Worm (Caenorhabditis elegans) whole organism, late embryonic: Measurements from ENCODE around the gene vha-17.
A peak's percentile ranks its signal among the peaks of the same experiment; 100 is the strongest.
"Not testable (repeated sequence)": the region's sequence is repeated elsewhere in the genome, so short reads cannot be mapped to it uniquely, and the experiment has no call there.

ENCODE experiments used
- K02D7.2 ChIP-seq: sonication (generic microtip); optimal IDR thresholded peaks from 2 replicates; lab custom pipeline; 2017; ENCODE audit warnings: mild to moderate bottlenecking, missing genetic modification characterization, missing compliant biosample characterization
- K09A11.1 ChIP-seq: sonication (generic microtip); optimal IDR thresholded peaks from 2 replicates; lab custom pipeline; 2017; ENCODE audit warnings: antibody characterized with exemption, mild to moderate bottlenecking, missing genetic modification characterization, missing compliant biosample characterization; ENCODE audit not compliant: insufficient read depth
- ahr-1 ChIP-seq: sonication (generic microtip); optimal IDR thresholded peaks from 2 replicates; lab custom pipeline; 2016; ENCODE audit warnings: missing genetic modification characterization, missing compliant biosample characterization
- ama-1 ChIP-seq: fragments of 150-350 bp; optimal IDR thresholded peaks from 2 replicates; lab custom pipeline; 2014
- ceh-14 ChIP-seq: sonication (generic microtip); optimal IDR thresholded peaks from 2 replicates; lab custom pipeline; 2016; ENCODE audit warnings: missing genotype, missing genetic modification characterization, missing compliant biosample characterization
- ceh-19 ChIP-seq: fragments of 200-800 bp; sonication (Bioruptor generic); optimal IDR thresholded peaks from 2 replicates; lab custom pipeline; 2018; ENCODE audit warnings: mild to moderate bottlenecking, missing genetic modification characterization, missing compliant biosample characterization
- ceh-2 ChIP-seq: sonication (generic microtip); optimal IDR thresholded peaks from 2 replicates; lab custom pipeline; 2016; ENCODE audit warnings: missing genotype, missing genetic modification characterization, missing compliant biosample characterization
- ceh-24 ChIP-seq: sonication (generic microtip); optimal IDR thresholded peaks from 2 replicates; lab custom pipeline; 2016; ENCODE audit warnings: mild to moderate bottlenecking, missing genetic modification characterization, missing compliant biosample characterization
- ceh-30 ChIP-seq: fragments of 150-350 bp; optimal IDR thresholded peaks from 2 replicates; lab custom pipeline; 2014; ENCODE audit warnings: missing biosample characterization, missing genetic modification characterization
- ceh-34 ChIP-seq: sonication (generic microtip); optimal IDR thresholded peaks from 2 replicates; lab custom pipeline; 2016; ENCODE audit warnings: mild to moderate bottlenecking, missing genetic modification characterization, missing compliant biosample characterization
- ceh-48 ChIP-seq: sonication (generic microtip); optimal IDR thresholded peaks from 2 replicates; lab custom pipeline; 2016; ENCODE audit warnings: missing genetic modification characterization, inconsistent platforms, missing compliant biosample characterization
- ceh-6 ChIP-seq: fragments of 200-800 bp; sonication (Bioruptor generic); optimal IDR thresholded peaks from 2 replicates; lab custom pipeline; 2018; ENCODE audit warnings: mild to moderate bottlenecking, missing genetic modification characterization, missing compliant biosample characterization
- ceh-9 ChIP-seq: sonication (generic microtip); optimal IDR thresholded peaks from 2 replicates; lab custom pipeline; 2016; ENCODE audit warnings: mild to moderate bottlenecking, missing genetic modification characterization, inconsistent platforms, missing compliant biosample characterization
- che-1 ChIP-seq: sonication (generic microtip); optimal IDR thresholded peaks from 2 replicates; lab custom pipeline; 2016; ENCODE audit warnings: mild to moderate bottlenecking, missing genetic modification characterization, missing compliant biosample characterization
- dmd-4 ChIP-seq: sonication (generic microtip); optimal IDR thresholded peaks from 2 replicates; lab custom pipeline; 2016; ENCODE audit warnings: borderline replicate concordance, missing genetic modification characterization, missing compliant biosample characterization
- elt-4 ChIP-seq: sonication (generic microtip); optimal IDR thresholded peaks from 2 replicates; lab custom pipeline; 2016; ENCODE audit warnings: missing genetic modification characterization, missing compliant biosample characterization
- ets-4 ChIP-seq: sonication (generic microtip); optimal IDR thresholded peaks from 2 replicates; lab custom pipeline; 2016; ENCODE audit warnings: missing genetic modification characterization, missing compliant biosample characterization
- fax-1 ChIP-seq: sonication (generic microtip); optimal IDR thresholded peaks from 2 replicates; lab custom pipeline; 2016; ENCODE audit warnings: missing genotype, missing genetic modification characterization, missing compliant biosample characterization
- fkh-10 ChIP-seq: fragments of 150-350 bp; optimal IDR thresholded peaks from 2 replicates; lab custom pipeline; 2014; ENCODE audit warnings: missing biosample characterization, missing genetic modification reagents, missing genetic modification characterization
- gmeb-2 ChIP-seq: sonication (generic microtip); optimal IDR thresholded peaks from 2 replicates; lab custom pipeline; 2016; ENCODE audit warnings: missing genetic modification characterization, inconsistent platforms, missing compliant biosample characterization
- hlh-13 ChIP-seq: fragments of 200-800 bp; sonication (Bioruptor generic); optimal IDR thresholded peaks from 2 replicates; lab custom pipeline; 2018; ENCODE audit warnings: mild to moderate bottlenecking, missing genetic modification characterization, missing compliant biosample characterization
- hlh-6 ChIP-seq: sonication (generic microtip); optimal IDR thresholded peaks from 2 replicates; lab custom pipeline; 2016; ENCODE audit warnings: missing genotype, missing genetic modification characterization, missing compliant biosample characterization
- lim-6 ChIP-seq: sonication (generic microtip); optimal IDR thresholded peaks from 2 replicates; lab custom pipeline; 2016; ENCODE audit warnings: missing genetic modification characterization, missing compliant biosample characterization
- madf-2 ChIP-seq: sonication (generic microtip); optimal IDR thresholded peaks from 2 replicates; lab custom pipeline; 2017; ENCODE audit warnings: missing genetic modification characterization, missing compliant biosample characterization
- nfya-1 ChIP-seq: sonication (generic microtip); optimal IDR thresholded peaks from 2 replicates; lab custom pipeline; 2017; ENCODE audit warnings: missing genetic modification characterization, mild to moderate bottlenecking, missing compliant biosample characterization, antibody characterized with exemption, moderate library complexity
- nhr-232 ChIP-seq: sonication (generic microtip); optimal IDR thresholded peaks from 2 replicates; lab custom pipeline; 2016; ENCODE audit warnings: missing genetic modification characterization, missing compliant biosample characterization
- npax-4 ChIP-seq: sonication (generic microtip); optimal IDR thresholded peaks from 2 replicates; lab custom pipeline; 2016; ENCODE audit warnings: missing genetic modification characterization, missing compliant biosample characterization
- pax-1 ChIP-seq: fragments of 150-350 bp; optimal IDR thresholded peaks from 2 replicates; lab custom pipeline; 2014; ENCODE audit warnings: missing biosample characterization, missing genetic modification characterization
- pha-2 ChIP-seq: sonication (generic microtip); optimal IDR thresholded peaks from 2 replicates; lab custom pipeline; 2017; ENCODE audit warnings: mild to moderate bottlenecking, missing genetic modification characterization, missing compliant biosample characterization
- pros-1 ChIP-seq: fragments of 150-350 bp; optimal IDR thresholded peaks from 2 replicates; lab custom pipeline; 2014; ENCODE audit warnings: missing biosample characterization, missing genetic modification reagents, missing genetic modification characterization
- rnt-1 ChIP-seq: sonication (generic microtip); optimal IDR thresholded peaks from 2 replicates; lab custom pipeline; 2016; ENCODE audit warnings: missing genetic modification characterization, missing compliant biosample characterization
- sdc-2 ChIP-seq: sonication (generic microtip); optimal IDR thresholded peaks from 2 replicates; lab custom pipeline; 2016; ENCODE audit warnings: missing genotype, missing genetic modification characterization, missing compliant biosample characterization
- sox-2 ChIP-seq: fragments of 200-800 bp; sonication (Bioruptor generic); IDR thresholded peaks from 2 replicates; pipeline ENCODE4 v1.3.6; 2022; ENCODE audit warnings: missing genetic modification reagents, missing genetic modification characterization, missing compliant biosample characterization
- sox-4 ChIP-seq: sonication (generic microtip); optimal IDR thresholded peaks from 2 replicates; lab custom pipeline; 2017; ENCODE audit warnings: mild to moderate bottlenecking, missing genetic modification characterization, inconsistent platforms, missing compliant biosample characterization
- tbx-2 ChIP-seq: sonication (generic microtip); optimal IDR thresholded peaks from 2 replicates; lab custom pipeline; 2016; ENCODE audit warnings: missing genetic modification characterization, missing compliant biosample characterization
- tbx-7 ChIP-seq: sonication (generic microtip); optimal IDR thresholded peaks from 2 replicates; lab custom pipeline; 2016; ENCODE audit warnings: missing genotype, missing genetic modification characterization, missing compliant biosample characterization
- ttx-3 ChIP-seq: sonication (generic microtip); optimal IDR thresholded peaks from 2 replicates; lab custom pipeline; 2016; ENCODE audit warnings: missing genetic modification reagents, missing genetic modification characterization, missing compliant biosample characterization

Gene vha-17

DNA sequence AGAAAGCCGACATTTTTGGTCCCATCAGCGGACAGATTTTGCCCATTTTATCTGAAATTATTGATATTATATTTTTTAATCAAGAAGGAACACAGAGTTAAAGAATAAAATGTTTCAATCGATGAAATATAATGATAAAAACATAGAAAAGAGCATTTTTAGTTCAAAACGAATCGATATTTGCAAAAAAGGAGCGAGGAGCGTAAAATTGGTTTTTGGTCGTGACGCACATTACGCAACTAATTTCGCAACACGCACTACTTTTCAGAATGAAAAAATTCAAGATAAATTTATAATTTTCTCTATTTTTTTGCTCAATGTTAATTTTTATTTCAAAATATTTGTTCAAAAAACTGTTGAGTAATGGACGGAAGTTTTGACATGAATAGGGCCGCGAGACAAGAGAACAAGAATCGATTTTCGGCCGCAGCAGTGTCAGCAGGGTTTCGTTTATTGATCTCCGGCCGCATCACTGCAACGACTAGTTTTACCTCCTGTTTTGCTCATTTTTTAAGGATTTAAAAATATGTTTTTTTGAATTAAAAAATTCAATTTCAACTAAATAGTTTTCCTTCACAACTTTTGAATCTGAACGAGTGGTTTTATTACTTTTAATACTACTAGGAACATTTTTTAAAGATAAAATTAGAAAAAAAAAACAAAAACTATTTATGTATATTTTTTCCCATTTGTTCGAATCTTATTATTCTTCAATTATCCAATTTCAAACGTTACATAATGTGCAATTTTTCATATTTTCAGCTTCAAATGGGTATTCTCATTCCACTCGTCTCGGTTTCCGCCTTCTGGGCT is at the start of gene vha-17, which contains the start of gene F49C12.12:
TSS of gene vha-17 (plus strand) at position 763 of the 813 bp plus-strand sequence.
TSS of gene F49C12.12 (minus strand) at position 51 of the 813 bp plus-strand sequence.
- TF ChIP-seq pax-1 (tag; lab: Kevin White, UChicago) (no peak), K02D7.2 (no peak), fax-1 (tag; lab: Kevin White, UChicago) (no peak), ceh-48 (peak; percentile 61), hlh-6 (no peak), lim-6 (tag; lab: Kevin White, UChicago) (no peak), ttx-3 (tag; lab: Kevin White, UChicago) (no peak)

DNA sequence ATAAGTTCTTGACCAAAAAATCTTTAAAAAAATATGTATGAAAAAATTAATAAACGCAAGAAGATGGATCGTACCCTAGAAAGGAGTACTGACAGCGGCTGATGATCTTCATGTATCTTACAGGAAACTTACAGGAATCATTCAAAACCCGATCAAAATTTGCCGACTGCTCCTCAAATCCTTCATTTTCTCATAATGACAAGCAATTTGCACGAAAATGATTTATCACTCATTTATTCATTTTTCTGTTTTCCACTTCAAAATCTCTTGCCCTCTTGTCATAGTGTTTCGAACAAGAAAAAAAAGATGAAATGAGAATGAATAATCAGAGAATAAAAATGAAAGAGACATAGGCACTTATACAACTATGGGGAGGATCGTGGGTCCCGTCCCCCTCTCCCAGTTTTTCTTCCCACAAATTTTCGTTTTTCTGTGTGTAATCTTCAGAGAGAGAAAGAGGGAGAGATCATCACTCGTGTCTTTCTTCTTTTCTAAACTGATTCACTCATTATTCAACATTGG is 47.5 kb upstream of the vha-17 start, which contains the start of gene nmy-3:
TSS of gene nmy-3 (plus strand) at position 472 of the 522 bp plus-strand sequence.
- TF ChIP-seq ceh-19 (GFP tag; lab: Kevin White, UChicago) (no peak), elt-4 (tag; lab: Kevin White, UChicago) (no peak), nfya-1 (no peak), rnt-1 (no peak), ceh-34 (no peak), tbx-2 (no peak), ceh-9 (no peak), npax-4 (no peak), pros-1 (no peak), ceh-2 (tag; lab: Kevin White, UChicago) (no peak), ceh-24 (no peak), lim-6 (tag; lab: Kevin White, UChicago) (no peak), ets-4 (no peak), nhr-232 (tag; lab: Kevin White, UChicago) (no peak), dmd-4 (tag; lab: Kevin White, UChicago) (no peak), sdc-2 (tag; lab: Kevin White, UChicago) (no peak)

DNA sequence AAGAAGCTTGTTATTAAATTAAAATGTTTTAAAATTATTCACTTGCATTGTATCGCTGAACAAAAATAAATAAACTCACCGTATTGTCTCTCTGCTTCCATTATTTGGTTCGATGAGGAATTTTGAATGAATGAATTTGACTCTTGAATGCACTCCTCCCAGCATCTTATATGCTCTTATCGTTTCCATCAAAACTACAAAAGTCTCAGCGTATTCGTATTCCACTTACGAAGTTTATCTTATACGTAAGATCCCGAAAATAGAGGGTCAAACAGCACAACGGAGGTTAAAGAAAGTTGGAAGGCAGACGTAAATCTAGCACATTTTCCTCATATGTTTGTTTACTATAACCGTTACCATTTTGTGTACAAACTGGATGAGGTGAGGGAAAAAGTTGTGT is 35.3 kb upstream of the vha-17 start, which contains the start of gene nhr-267:
TSS of gene nhr-267 (minus strand) at position 101 of the 400 bp plus-strand sequence.
- not testable (repeated sequence) for TF ChIP-seq ceh-34; madf-2 (tag; lab: Kevin White, UChicago); dmd-4 (tag; lab: Kevin White, UChicago)
- TF ChIP-seq, all 69 proteins: peak for 0; not testable (repeated sequence) for 69

DNA sequence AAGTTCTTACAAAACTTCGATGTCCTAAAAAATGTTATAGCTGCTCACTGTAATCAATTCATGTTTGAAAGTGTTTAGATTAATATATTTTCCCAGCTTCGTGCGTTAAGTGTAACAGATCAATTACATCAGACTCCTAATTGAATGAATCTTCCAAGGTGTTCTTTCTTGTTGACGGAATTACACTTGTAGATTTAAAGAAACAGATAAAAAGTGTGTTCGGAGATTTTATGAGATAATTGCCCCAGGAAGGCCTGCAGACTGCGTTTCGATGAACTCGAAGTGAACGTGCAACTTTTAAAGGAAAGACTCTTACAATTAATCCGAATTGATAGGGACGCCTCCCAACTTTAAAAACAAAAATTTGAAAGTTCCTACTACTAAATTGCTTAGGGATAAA is 32.0 kb upstream of the vha-17 start:
- TF ChIP-seq che-1: no peak
- no peak for TF ChIP-seq ahr-1 (tag; lab: Kevin White, UChicago)
- TF ChIP-seq ama-1 (lab: Kevin White, UChicago): no peak
- no peak for TF ChIP-seq sox-4 (tag; lab: Kevin White, UChicago)
- TF ChIP-seq ceh-14 (tag; lab: Kevin White, UChicago): no peak

DNA sequence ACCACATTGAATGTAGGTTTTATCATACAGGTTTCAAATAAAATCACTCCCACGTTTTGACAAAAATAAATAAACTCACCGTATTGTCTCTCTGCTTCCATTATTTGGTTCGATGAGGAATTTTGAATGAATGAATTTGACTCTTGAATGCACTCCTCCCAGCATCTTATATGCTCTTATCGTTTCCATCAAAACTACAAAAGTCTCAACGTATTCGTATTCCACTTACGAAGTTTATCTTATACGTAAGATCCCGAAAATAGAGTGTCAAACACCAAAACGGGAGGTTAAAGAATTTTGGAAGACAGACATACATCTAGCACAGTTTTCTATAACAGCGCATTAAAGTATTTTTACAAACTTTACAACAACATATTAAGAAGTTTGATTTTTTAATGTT is 27.8 kb upstream of the vha-17 start, which contains the start of gene nhr-264:
TSS of gene nhr-264 (minus strand) at position 101 of the 400 bp plus-strand sequence.
- TF ChIP-seq ceh-9; gmeb-2 (tag; lab: Kevin White, UChicago); ama-1 (lab: Kevin White, UChicago): not testable (repeated sequence)

DNA sequence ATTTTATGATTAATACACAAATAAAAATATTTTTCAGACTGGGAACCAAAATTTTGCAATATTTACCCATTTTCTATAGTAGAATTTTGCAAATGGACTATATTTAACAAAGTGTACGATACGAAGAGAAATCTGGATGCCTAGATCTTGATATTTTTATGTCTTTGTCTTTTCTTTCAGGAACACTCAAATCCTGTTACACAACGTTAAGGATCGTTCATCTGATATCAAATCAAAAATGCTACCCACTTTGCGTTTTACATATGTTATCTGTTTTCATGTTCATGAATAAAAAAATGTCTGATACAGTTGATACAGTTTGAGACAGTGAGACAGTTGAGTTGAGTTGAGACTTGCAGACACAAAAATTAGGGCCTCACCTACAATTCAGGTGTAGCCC is 25.3 kb upstream of the vha-17 start, which contains the start of gene F49C12.1:
TSS of gene F49C12.1 (minus strand) at position 70 of the 400 bp plus-strand sequence.
- TF ChIP-seq madf-2 (tag; lab: Kevin White, UChicago): no peak
- TF ChIP-seq fkh-10 (GFP tag; lab: Kevin White, UChicago): no peak
- TF ChIP-seq npax-4: no peak
- no peak for TF ChIP-seq pha-2
- no peak for TF ChIP-seq sox-2 (GFP tag; lab: Robert Waterston, UW)
- TF ChIP-seq ceh-6 (GFP tag; lab: Kevin White, UChicago): no peak
- no peak for TF ChIP-seq ama-1 (lab: Kevin White, UChicago)
- TF ChIP-seq ttx-3 (tag; lab: Kevin White, UChicago): no peak
- TF ChIP-seq tbx-7 (tag; lab: Kevin White, UChicago): no peak
- TF ChIP-seq hlh-13 (GFP tag; lab: Kevin White, UChicago): no peak
- no peak for TF ChIP-seq sox-4 (tag; lab: Kevin White, UChicago)
- no peak for TF ChIP-seq dmd-4 (tag; lab: Kevin White, UChicago)
- no peak for TF ChIP-seq K09A11.1
- TF ChIP-seq ceh-30 (tag; lab: Kevin White, UChicago): no peak
- TF ChIP-seq ceh-24: no peak
